Worm (Caenorhabditis elegans): ENCODE measurements around the gene C06E4.2.

C06E4.2 gene

ce11 chrIV:7319931-7320435 is 43.2 kb downstream of the C06E4.2 start (continued):
- TF ChIP-seq ceh-14 (tag; optimal IDR thresholded peaks at IDR 0.05) (peak; percentile 28), ref-2 (tag; optimal IDR thresholded peaks at IDR 0.05) (peak; percentile 67), ceh-31 (tag; optimal IDR thresholded peaks at IDR 0.05) (peak; percentile 89)

DNA sequence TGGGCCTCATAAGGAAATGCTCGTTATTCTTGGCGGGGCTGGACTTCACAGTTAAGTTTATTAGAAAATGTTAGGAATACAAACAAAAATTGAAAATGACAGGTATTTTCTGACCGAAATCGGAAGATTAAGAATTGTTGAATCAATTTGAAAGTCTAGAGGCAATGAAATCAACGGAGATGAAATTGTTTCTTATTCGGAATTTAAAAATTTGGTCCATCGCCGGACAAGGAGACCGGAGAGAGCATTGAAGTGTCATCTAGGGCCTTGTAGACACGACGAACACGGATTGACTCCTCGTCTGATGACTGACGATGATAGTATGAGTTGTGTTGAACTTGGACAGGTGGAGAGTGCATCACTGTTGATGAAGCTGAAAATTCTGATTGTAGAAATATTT is 43.9 kb downstream of the C06E4.2 start:
- no peak for TF ChIP-seq unc-42 (tag; optimal IDR thresholded peaks at IDR 0.05)
- no peak for TF ChIP-seq elt-2 (tag; optimal IDR thresholded peaks at IDR 0.05)
- TF ChIP-seq zip-5 (tag; optimal IDR thresholded peaks at IDR 0.05) = no peak
- no peak for TF ChIP-seq madf-2 (tag; optimal IDR thresholded peaks at IDR 0.05)
- no peak for TF ChIP-seq ceh-9 (tag; optimal IDR thresholded peaks at IDR 0.05)
- TF ChIP-seq unc-3 (GFP tag; conservative IDR thresholded peaks at IDR 0.05) = no peak
- no peak for TF ChIP-seq unc-3 (tag; optimal IDR thresholded peaks at IDR 0.05)
- TF ChIP-seq C08G9.2 (tag; optimal IDR thresholded peaks at IDR 0.05) = no peak
- TF ChIP-seq unc-86 (tag; optimal IDR thresholded peaks at IDR 0.05) = no peak
- no peak for TF ChIP-seq K09A11.1 (tag; optimal IDR thresholded peaks at IDR 0.05; ENCODE audit: insufficient read depth)
- TF ChIP-seq lim-6 (tag; optimal IDR thresholded peaks at IDR 0.05) = no peak
- no peak for TF ChIP-seq sox-2 (GFP tag; IDR thresholded peaks at IDR 0.05)
- TF ChIP-seq pax-1 (tag; optimal IDR thresholded peaks at IDR 0.05) = no peak
- TF ChIP-seq nhr-11 (tag; optimal IDR thresholded peaks at IDR 0.05) = no peak
- TF ChIP-seq nfya-1 (tag; optimal IDR thresholded peaks at IDR 0.05) = no peak
- no peak for TF ChIP-seq pros-1 (tag; optimal IDR thresholded peaks at IDR 0.05)
- TF ChIP-seq ref-2 (tag; optimal IDR thresholded peaks at IDR 0.05) = no peak
- no peak for TF ChIP-seq ama-1 (optimal IDR thresholded peaks at IDR 0.05)
- no peak for TF ChIP-seq sdc-2 (tag; optimal IDR thresholded peaks at IDR 0.05)
- no peak for TF ChIP-seq pha-4 (tag; optimal IDR thresholded peaks at IDR 0.05)
- no peak for TF ChIP-seq nhr-232 (tag; optimal IDR thresholded peaks at IDR 0.05)

- TF ChIP-seq unc-86 (tag; optimal IDR thresholded peaks at IDR 0.05) (no peak), sdc-2 (tag; optimal IDR thresholded peaks at IDR 0.05) (no peak), dve-1 (tag; optimal IDR thresholded peaks at IDR 0.05) (no peak), pax-1 (tag; optimal IDR thresholded peaks at IDR 0.05) (no peak), pag-3 (tag; optimal IDR thresholded peaks at IDR 0.05; ENCODE audit: borderline replicate concordance) (no peak), ama-1 (optimal IDR thresholded peaks at IDR 0.05) (no peak), hlh-30 (tag; optimal IDR thresholded peaks at IDR 0.05; ENCODE audit: insufficient read depth) (no peak)
Measured at ce11 chrIV:7323904-7324303, 47.1 kb downstream of the C06E4.2 start.

DNA sequence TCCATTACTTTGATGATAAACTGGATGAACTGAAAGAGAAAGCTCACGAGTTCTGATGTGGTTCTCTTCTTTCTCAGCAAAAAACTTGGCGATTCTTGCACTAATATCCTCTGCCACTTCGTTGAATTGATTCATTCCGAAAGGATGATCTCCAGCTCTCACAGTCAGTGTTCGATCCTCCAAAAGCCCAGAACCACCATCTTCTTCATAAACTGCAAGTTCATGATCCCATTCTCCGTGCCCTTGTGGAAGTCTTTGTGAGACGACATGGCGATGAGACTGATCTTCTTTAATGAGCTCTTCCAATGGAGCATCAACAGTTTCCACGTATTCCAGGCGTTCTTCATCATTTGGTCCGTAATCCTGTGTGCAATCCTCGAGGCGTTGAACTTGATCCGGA is 48.2 kb downstream of the C06E4.2 start:
- TF ChIP-seq rnt-1 (tag; optimal IDR thresholded peaks at IDR 0.05) (no peak), elt-4 (tag; optimal IDR thresholded peaks at IDR 0.05) (no peak), dmd-4 (tag; optimal IDR thresholded peaks at IDR 0.05; ENCODE audit: borderline replicate concordance) (no peak), fkh-10 (GFP tag; optimal IDR thresholded peaks at IDR 0.05) (no peak), unc-55 (GFP tag; optimal IDR thresholded peaks at IDR 0.05) (no peak), pax-1 (tag; optimal IDR thresholded peaks at IDR 0.05) (no peak), npax-4 (tag; optimal IDR thresholded peaks at IDR 0.05) (no peak), ceh-9 (tag; optimal IDR thresholded peaks at IDR 0.05) (no peak), ref-2 (tag; optimal IDR thresholded peaks at IDR 0.05) (no peak), C08G9.2 (tag; optimal IDR thresholded peaks at IDR 0.05) (no peak), ama-1 (optimal IDR thresholded peaks at IDR 0.05) (no peak), ceh-6 (GFP tag; optimal IDR thresholded peaks at IDR 0.05) (no peak), hlh-8 (tag; optimal IDR thresholded peaks at IDR 0.05) (no peak), pros-1 (tag; optimal IDR thresholded peaks at IDR 0.05) (no peak), pqm-1 (tag; optimal IDR thresholded peaks at IDR 0.05) (no peak), hlh-6 (tag; optimal IDR thresholded peaks at IDR 0.05) (no peak), mec-3 (tag; optimal IDR thresholded peaks at IDR 0.05; ENCODE audit: borderline replicate concordance) (no peak)
